Worm (Caenorhabditis elegans) whole organism, L1 larva: Measurements from ENCODE around the gene bli-5.

Experiments
- skn-1 ChIP-seq: fragments of 150-350 bp; optimal IDR thresholded peaks from 2 replicates; lab custom pipeline; 2014; ENCODE audit warnings: missing biosample characterization, missing genetic modification characterization
- snpc-4 ChIP-seq: fragments of 150-350 bp; optimal IDR thresholded peaks from 2 replicates; lab custom pipeline; 2014; ENCODE audit warnings: missing biosample characterization, missing genetic modification characterization

DNA sequence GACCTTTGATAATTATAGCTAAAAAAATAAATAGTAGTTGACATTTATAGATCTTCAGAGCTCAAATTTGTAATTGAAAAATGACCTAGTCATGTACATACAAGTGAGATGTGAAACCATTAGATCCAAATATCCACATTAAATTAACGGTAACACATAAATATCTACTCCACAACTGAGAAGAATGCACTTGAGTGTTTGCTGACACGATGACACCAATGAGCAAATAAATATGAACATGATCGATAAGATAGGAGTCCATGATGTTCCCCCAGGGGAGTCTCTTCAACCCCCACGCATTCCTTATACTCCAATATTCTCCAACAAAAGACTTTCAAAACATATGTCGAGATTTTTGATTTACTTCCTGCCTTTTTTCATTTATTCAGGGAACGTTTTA is 25.1 kb downstream of the bli-5 start, which contains the start of gene ttr-52:
- TF ChIP-seq snpc-4 (tag; lab: Kevin White, UChicago) = no peak
- no peak for TF ChIP-seq skn-1 (tag; lab: Kevin White, UChicago)
